Fruit fly (Drosophila melanogaster) whole organism, prepupa: ENCODE data around the gene Pcif1.

Source experiments
- CG11902 ChIP-seq: fragments of 200-800 bp; sonication (Bioruptor generic); optimal IDR thresholded peaks from 3 replicates; lab custom pipeline; 2016; ENCODE audit warnings: missing biosample characterization, missing genetic modification characterization
- CG16779 ChIP-seq: fragments of 200-800 bp; sonication (Bioruptor generic); optimal IDR thresholded peaks from 3 replicates; lab custom pipeline; 2017; ENCODE audit warnings: missing biosample characterization, mild to moderate bottlenecking, missing genetic modification characterization
- CG3032 ChIP-seq: fragments of 200-800 bp; optimal IDR thresholded peaks from 2 replicates; lab custom pipeline; 2019; ENCODE audit warnings: missing biosample characterization, mild to moderate bottlenecking, missing genetic modification characterization, moderate library complexity
- CG9139 ChIP-seq: fragments of 200-800 bp; sonication (Bioruptor generic); optimal IDR thresholded peaks from 3 replicates; lab custom pipeline; 2017; ENCODE audit warnings: missing biosample characterization, mild to moderate bottlenecking, missing genetic modification characterization

DNA sequence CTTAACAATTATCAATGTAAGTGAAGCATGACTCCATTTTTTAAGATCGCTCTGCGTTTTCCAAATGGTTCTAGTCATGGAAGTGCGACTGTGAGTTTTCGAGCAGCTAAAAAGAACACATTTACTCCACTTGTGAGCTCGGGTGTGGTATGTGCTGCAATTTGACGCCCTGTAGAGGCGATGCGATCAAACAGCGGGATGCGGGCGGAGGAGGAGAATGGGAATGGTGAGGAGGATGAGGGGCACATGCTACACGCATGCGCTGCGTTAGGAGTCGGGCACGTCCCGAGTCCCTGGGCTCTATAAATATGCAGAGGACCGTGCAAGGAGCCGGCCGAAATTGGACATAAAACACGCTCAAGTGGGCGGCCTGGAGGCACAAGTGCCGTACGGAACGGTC lies 3.3 kb upstream of the Pcif1 start:
- TF ChIP-seq CG16779 (tag; lab: Kevin White, UChicago) (no peak), CG3032 (tag; lab: Kevin White, UChicago) (no peak), CG11902 (GFP tag; lab: Kevin White, UChicago) (no peak), CG9139 (no peak)
